Worm (Caenorhabditis elegans) whole organism, mixed stage, embryonic: ENCODE measurements around the gene exos-7.

Experiments
- M03D4.4 ChIP-seq: sonication (generic microtip); optimal IDR thresholded peaks from 2 replicates; lab custom pipeline; 2017; ENCODE audit warnings: mild to moderate bottlenecking, missing genetic modification characterization, missing compliant biosample characterization
- bed-3 ChIP-seq: fragments of 200-800 bp; sonication (Bioruptor generic); optimal IDR thresholded peaks from 3 replicates; lab custom pipeline; 2018; ENCODE audit warnings: mild to moderate bottlenecking, missing genetic modification characterization, moderate library complexity, missing compliant biosample characterization
- blmp-1 ChIP-seq: fragments of 150-350 bp; optimal IDR thresholded peaks from 2 replicates; lab custom pipeline; 2014; ENCODE audit warnings: missing biosample characterization, missing genetic modification characterization
- ceh-39 ChIP-seq: fragments of 150-350 bp; optimal IDR thresholded peaks from 2 replicates; lab custom pipeline; 2014; ENCODE audit warnings: missing biosample characterization, missing genetic modification characterization
- ceh-43 ChIP-seq: fragments of 200-800 bp; sonication (Bioruptor generic); optimal IDR thresholded peaks from 2 replicates; lab custom pipeline; 2018; ENCODE audit warnings: mild to moderate bottlenecking, missing genetic modification characterization, moderate library complexity, missing compliant biosample characterization
- ceh-83 ChIP-seq: fragments of 200-800 bp; sonication (Bioruptor generic); optimal IDR thresholded peaks from 2 replicates; lab custom pipeline; 2018; ENCODE audit warnings: mild to moderate bottlenecking, missing genetic modification characterization, missing compliant biosample characterization
- ces-1 ChIP-seq: fragments of 150-350 bp; optimal IDR thresholded peaks from 2 replicates; lab custom pipeline; 2014; ENCODE audit warnings: missing biosample characterization, missing genetic modification reagents, missing genetic modification characterization
- cnd-1 ChIP-seq: fragments of 200-800 bp; sonication (Bioruptor generic); optimal IDR thresholded peaks from 2 replicates; lab custom pipeline; 2018; ENCODE audit warnings: mild to moderate bottlenecking, missing genetic modification characterization, missing compliant biosample characterization
- drap-1 ChIP-seq: fragments of 200-800 bp; sonication (Bioruptor generic); optimal IDR thresholded peaks from 3 replicates; lab custom pipeline; 2018; ENCODE audit warnings: mild to moderate bottlenecking, missing genetic modification characterization, missing compliant biosample characterization
- elt-1 ChIP-seq: sonication (generic microtip); optimal IDR thresholded peaks from 2 replicates; lab custom pipeline; 2017; ENCODE audit warnings: missing genetic modification characterization, mild to moderate bottlenecking, missing compliant biosample characterization, antibody characterized with exemption, moderate library complexity, borderline replicate concordance; ENCODE audit not compliant: insufficient read depth
- elt-3 ChIP-seq: fragments of 150-350 bp; optimal IDR thresholded peaks from 2 replicates; lab custom pipeline; 2014; ENCODE audit warnings: missing biosample characterization, missing genetic modification characterization
- flh-1 ChIP-seq: fragments of 200-800 bp; sonication (Bioruptor generic); optimal IDR thresholded peaks from 2 replicates; lab custom pipeline; 2018; ENCODE audit warnings: mild to moderate bottlenecking, missing genetic modification characterization, moderate library complexity, missing compliant biosample characterization
- ham-2 ChIP-seq: fragments of 200-800 bp; sonication (Bioruptor generic); optimal IDR thresholded peaks from 2 replicates; lab custom pipeline; 2018; ENCODE audit warnings: mild to moderate bottlenecking, missing genetic modification characterization, missing compliant biosample characterization
- lin-13 ChIP-seq: fragments of 150-350 bp; optimal IDR thresholded peaks from 2 replicates; lab custom pipeline; 2014; ENCODE audit warnings: missing biosample characterization, missing genetic modification characterization
- lsy-2 ChIP-seq: fragments of 150-350 bp; optimal IDR thresholded peaks from 2 replicates; lab custom pipeline; 2014; ENCODE audit warnings: missing biosample characterization, missing genetic modification characterization
- mab-5 ChIP-seq: fragments of 150-350 bp; optimal IDR thresholded peaks from 2 replicates; lab custom pipeline; 2014; ENCODE audit warnings: missing biosample characterization, missing genetic modification characterization
- mep-1 ChIP-seq: fragments of 150-350 bp; optimal IDR thresholded peaks from 2 replicates; lab custom pipeline; 2017; ENCODE audit warnings: missing biosample characterization, missing genetic modification reagents, missing genetic modification characterization, inconsistent platforms
- mls-2 ChIP-seq: sonication (generic microtip); optimal IDR thresholded peaks from 2 replicates; lab custom pipeline; 2016; ENCODE audit warnings: mild to moderate bottlenecking, missing genetic modification characterization, moderate library complexity, missing compliant biosample characterization
- nhr-12 ChIP-seq: fragments of 150-350 bp; optimal IDR thresholded peaks from 2 replicates; lab custom pipeline; 2014; ENCODE audit warnings: missing biosample characterization, missing genetic modification characterization
- nhr-2 ChIP-seq: fragments of 150-350 bp; optimal IDR thresholded peaks from 2 replicates; lab custom pipeline; 2014; ENCODE audit warnings: missing biosample characterization, missing genetic modification characterization
- nhr-237 ChIP-seq: fragments of 150-350 bp; optimal IDR thresholded peaks from 2 replicates; lab custom pipeline; 2014; ENCODE audit warnings: missing biosample characterization, missing genetic modification characterization
- nhr-28 ChIP-seq: fragments of 150-350 bp; optimal IDR thresholded peaks from 2 replicates; lab custom pipeline; 2014; ENCODE audit warnings: missing biosample characterization, missing genetic modification characterization
- nhr-76 ChIP-seq: sonication (generic microtip); optimal IDR thresholded peaks from 2 replicates; lab custom pipeline; 2017; ENCODE audit warnings: missing biosample characterization, missing genetic modification characterization
- sem-2 ChIP-seq: fragments of 200-800 bp; sonication (Bioruptor generic); optimal IDR thresholded peaks from 2 replicates; lab custom pipeline; 2018; ENCODE audit warnings: mild to moderate bottlenecking, missing genetic modification characterization, missing compliant biosample characterization
- snpc-4 ChIP-seq: fragments of 150-350 bp; optimal IDR thresholded peaks from 2 replicates; lab custom pipeline; 2014; ENCODE audit warnings: missing biosample characterization, missing genetic modification characterization
- sptf-1 ChIP-seq: sonication (generic microtip); optimal IDR thresholded peaks from 2 replicates; lab custom pipeline; 2017; ENCODE audit warnings: mild to moderate bottlenecking, missing genetic modification characterization, moderate library complexity, missing compliant biosample characterization
- tbx-8 ChIP-seq: fragments of 200-800 bp; sonication (Bioruptor generic); optimal IDR thresholded peaks from 2 replicates; lab custom pipeline; 2018; ENCODE audit warnings: mild to moderate bottlenecking, missing genetic modification characterization, moderate library complexity, missing compliant biosample characterization
- unc-120 ChIP-seq: sonication (generic microtip); optimal IDR thresholded peaks from 2 replicates; lab custom pipeline; 2017; ENCODE audit warnings: missing genetic modification characterization, missing compliant biosample characterization; ENCODE audit not compliant: poor library complexity, severe bottlenecking
- unc-39 ChIP-seq: fragments of 150-350 bp; optimal IDR thresholded peaks from 2 replicates; lab custom pipeline; 2014; ENCODE audit warnings: missing biosample characterization, missing genetic modification characterization
- zip-8 ChIP-seq: fragments of 150-350 bp; optimal IDR thresholded peaks from 2 replicates; lab custom pipeline; 2014; ENCODE audit warnings: missing biosample characterization, missing genetic modification characterization
- ztf-11 ChIP-seq: fragments of 150-350 bp; optimal IDR thresholded peaks from 2 replicates; lab custom pipeline; 2014; ENCODE audit warnings: missing biosample characterization, missing genetic modification characterization

The exos-7 gene

DNA sequence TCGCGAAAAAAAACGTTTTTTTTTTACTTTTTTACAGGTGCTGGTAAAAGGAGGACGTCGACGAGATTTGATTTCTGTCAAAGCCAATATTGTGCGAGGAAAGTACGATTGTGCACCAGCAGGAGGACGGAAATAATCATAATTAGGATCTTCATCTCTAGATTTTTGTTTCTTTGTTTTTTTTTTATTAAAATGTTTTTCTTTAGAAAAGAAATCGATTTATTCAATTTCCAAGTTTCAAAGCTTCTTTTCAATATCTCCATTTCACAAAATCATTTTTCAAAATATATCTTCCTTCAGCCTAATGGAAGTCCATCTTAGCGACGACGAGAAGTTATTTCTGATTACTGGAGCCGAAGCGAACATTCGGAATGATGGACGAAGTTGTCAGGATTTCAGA, at the start of gene exos-7:
Gene exos-7 (plus strand): TSS at position 301 of the 400 bp plus-strand sequence.
- TF ChIP-seq ztf-11 (tag; lab: Kevin White, UChicago) (no peak), cnd-1 (tag; lab: Kevin White, UChicago) (no peak), blmp-1 (tag; lab: Kevin White, UChicago) (no peak), mab-5 (tag; lab: Kevin White, UChicago) (no peak), M03D4.4 (tag; lab: Kevin White, UChicago) (no peak), mls-2 (tag; lab: Kevin White, UChicago) (no peak), lsy-2 (tag; lab: Kevin White, UChicago) (no peak), mep-1 (tag; lab: Kevin White, UChicago) (no peak), sem-2 (GFP tag; lab: Kevin White, UChicago) (no peak), ceh-39 (tag; lab: Kevin White, UChicago) (no peak), lin-13 (tag; lab: Kevin White, UChicago) (no peak), unc-120 (no peak), ces-1 (GFP tag; lab: Kevin White, UChicago) (no peak), flh-1 (no peak), ceh-43 (no peak)

DNA sequence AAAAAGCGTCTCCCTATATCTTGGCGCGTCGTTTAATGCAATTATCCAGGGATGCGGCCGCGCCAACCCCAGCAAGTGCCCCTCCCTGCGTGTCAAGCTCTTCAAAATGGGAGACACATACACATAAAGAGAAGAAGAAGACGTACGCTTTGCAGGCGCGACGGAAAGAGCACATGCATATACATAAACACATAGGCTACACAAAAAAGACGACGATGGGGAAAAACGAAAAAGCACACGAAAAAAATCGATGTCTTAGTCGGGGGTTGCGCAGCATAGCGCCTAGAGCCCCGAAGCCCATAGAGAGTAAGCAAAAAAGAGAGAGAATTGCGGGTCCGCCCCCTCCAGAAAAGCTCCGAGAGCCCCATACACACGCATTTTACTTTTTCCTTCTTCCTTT, 49.6 kb upstream of the exos-7 start, which contains the start of gene tpan-1:
Gene tpan-1 (plus strand): TSS at position 398 of the 400 bp plus-strand sequence.
- TF ChIP-seq drap-1 (GFP tag; lab: Kevin White, UChicago) (peak; percentile 41), ham-2 (GFP tag; lab: Kevin White, UChicago) (no peak), ces-1 (GFP tag; lab: Kevin White, UChicago) (peak; percentile 88)

DNA sequence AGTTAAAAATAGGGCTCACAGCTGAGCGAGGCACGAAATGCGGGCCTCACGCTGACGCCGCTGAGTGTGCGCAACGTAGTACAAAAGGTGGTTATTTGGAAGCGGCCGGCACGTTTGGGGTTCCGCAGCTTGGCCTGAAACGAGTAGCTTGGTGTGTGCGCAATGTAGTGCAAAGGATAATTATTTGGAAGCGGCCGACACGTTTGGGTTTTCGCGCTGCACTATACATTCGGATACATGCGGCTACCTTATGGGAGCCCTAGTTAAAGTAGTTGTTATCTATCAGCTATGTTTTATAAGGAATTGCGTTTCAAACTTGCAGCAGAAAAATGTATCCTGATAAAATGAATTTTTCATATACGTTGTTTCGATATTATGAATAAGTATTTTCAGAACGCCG, 48.7 kb upstream of the exos-7 start, which contains the start of gene Y44A6D.1:
Gene Y44A6D.1 (minus strand): TSS at position 23 of the 400 bp plus-strand sequence.
- TF ChIP-seq lsy-2 (tag; lab: Kevin White, UChicago): no peak
- TF ChIP-seq drap-1 (GFP tag; lab: Kevin White, UChicago): peak; percentile 39

DNA sequence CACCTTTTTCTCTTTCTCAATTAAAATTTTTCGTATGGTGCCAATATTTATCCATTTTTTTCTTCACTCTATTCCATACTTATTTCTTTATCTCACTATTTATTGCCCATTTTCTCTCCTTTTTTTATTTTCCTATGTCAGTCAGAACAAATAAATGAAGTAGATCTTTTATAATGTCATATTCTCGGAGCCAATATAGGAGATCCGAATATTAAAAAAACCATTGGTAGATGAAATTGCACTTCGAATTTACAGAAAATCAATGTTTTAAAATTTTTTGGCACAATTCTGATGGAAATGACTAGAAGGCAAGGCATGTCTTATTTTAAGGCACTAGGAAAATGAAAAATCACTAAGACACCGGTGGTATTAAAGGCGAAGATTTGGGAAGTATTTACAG, 48.0 kb upstream of the exos-7 start:
- TF ChIP-seq mep-1 (tag; lab: Kevin White, UChicago) (no peak), mab-5 (tag; lab: Kevin White, UChicago) (no peak), nhr-2 (tag; lab: Kevin White, UChicago) (no peak), snpc-4 (tag; lab: Kevin White, UChicago) (no peak), sem-2 (GFP tag; lab: Kevin White, UChicago) (no peak), flh-1 (no peak), unc-120 (no peak), ham-2 (GFP tag; lab: Kevin White, UChicago) (no peak), blmp-1 (tag; lab: Kevin White, UChicago) (no peak), bed-3 (GFP tag; lab: Kevin White, UChicago) (no peak), tbx-8 (no peak), ztf-11 (tag; lab: Kevin White, UChicago) (no peak), ceh-83 (GFP tag; lab: Kevin White, UChicago) (no peak), elt-1 (tag; lab: Kevin White, UChicago) (no peak), nhr-28 (tag; lab: Kevin White, UChicago) (no peak), unc-39 (tag; lab: Kevin White, UChicago) (no peak), mls-2 (tag; lab: Kevin White, UChicago) (no peak), ceh-43 (no peak), ces-1 (GFP tag; lab: Kevin White, UChicago) (no peak), zip-8 (tag; lab: Kevin White, UChicago) (no peak)

DNA sequence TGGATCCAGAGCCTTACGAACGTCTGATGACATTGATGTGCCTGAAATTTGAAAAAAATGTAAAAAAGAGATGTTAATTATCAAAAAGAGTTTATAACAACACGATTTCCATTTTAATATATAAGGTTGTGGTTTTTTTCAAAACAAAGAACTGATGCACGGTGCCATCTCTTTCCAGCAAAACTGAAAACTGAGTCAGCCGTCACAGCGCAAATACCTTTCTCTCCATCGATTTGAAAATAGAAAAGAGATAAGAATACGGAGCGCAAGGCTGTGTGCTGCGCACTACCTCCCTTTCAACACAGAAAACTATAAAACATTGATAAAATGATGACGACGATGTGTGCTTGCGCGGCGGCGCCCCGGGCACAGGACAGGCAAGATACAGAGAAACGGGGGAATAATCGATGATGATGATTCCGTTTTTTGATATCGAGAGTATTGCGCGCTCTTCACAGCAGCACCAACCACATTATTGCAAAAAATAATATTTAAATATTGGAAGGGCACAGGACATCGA, 46.2 kb upstream of the exos-7 start, which contains the start of gene Y44A6D.3:
Gene Y44A6D.3 (minus strand): TSS at position 51 of the 520 bp plus-strand sequence.
- TF ChIP-seq snpc-4 (tag; lab: Kevin White, UChicago) (no peak), bed-3 (GFP tag; lab: Kevin White, UChicago) (no peak), unc-39 (tag; lab: Kevin White, UChicago) (no peak), nhr-237 (no peak), ceh-43 (no peak), mep-1 (tag; lab: Kevin White, UChicago) (no peak), nhr-28 (tag; lab: Kevin White, UChicago) (no peak), zip-8 (tag; lab: Kevin White, UChicago) (no peak), M03D4.4 (tag; lab: Kevin White, UChicago) (no peak), elt-3 (tag; lab: Kevin White, UChicago) (no peak), blmp-1 (tag; lab: Kevin White, UChicago) (no peak), lsy-2 (tag; lab: Kevin White, UChicago) (no peak), mls-2 (tag; lab: Kevin White, UChicago) (no peak), flh-1 (no peak), mab-5 (tag; lab: Kevin White, UChicago) (no peak), nhr-76 (no peak), nhr-12 (tag; lab: Kevin White, UChicago) (no peak), sptf-1 (tag; lab: Kevin White, UChicago) (no peak), sem-2 (GFP tag; lab: Kevin White, UChicago) (no peak)
